Worm (Caenorhabditis elegans): ENCODE measurements around the gene C07G3.8.

DNA sequence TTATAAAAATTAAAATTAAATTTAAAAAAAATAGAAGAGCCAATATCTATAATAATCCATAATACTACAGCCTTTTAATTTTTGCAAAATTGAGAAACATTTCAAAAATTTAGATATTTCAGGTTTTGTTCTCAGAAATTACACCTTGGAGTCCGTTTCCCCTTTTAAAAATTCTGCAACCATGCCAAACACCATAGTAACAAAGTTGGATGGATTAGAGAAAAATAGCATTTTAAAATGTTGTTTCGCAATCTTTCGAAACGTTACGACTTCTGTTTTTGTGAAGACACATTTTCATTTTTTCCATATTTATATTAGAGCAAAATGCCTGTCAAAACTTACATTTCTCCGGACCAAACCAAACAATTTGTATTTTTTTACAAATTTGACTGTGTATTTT is 23.0 kb upstream of the C07G3.8 start, which contains the start of gene T24A6.7:
- no peak for TF ChIP-seq him-1 (tag; optimal IDR thresholded peaks at IDR 0.05)
- TF ChIP-seq dao-5 (tag; optimal IDR thresholded peaks at IDR 0.05) = no peak
- no peak for TF ChIP-seq W03F9.2 (tag; optimal IDR thresholded peaks at IDR 0.05)
